Worm (Caenorhabditis elegans) whole organism, L4/young adult: ENCODE results near the gene dmsr-11.

Experiments used
- W03F9.2 ChIP-seq: fragments of 150-350 bp; optimal IDR thresholded peaks from 2 replicates; lab custom pipeline; 2014; ENCODE audit warnings: missing biosample characterization, missing genetic modification characterization
- dao-5 ChIP-seq: sonication (generic microtip); optimal IDR thresholded peaks from 2 replicates; lab custom pipeline; 2016; ENCODE audit warnings: missing genotype, missing genetic modification characterization, moderate library complexity, missing compliant biosample characterization
- him-1 ChIP-seq: sonication (generic microtip); optimal IDR thresholded peaks from 2 replicates; lab custom pipeline; 2016; ENCODE audit warnings: missing genotype, missing genetic modification reagents, missing genetic modification characterization, missing compliant biosample characterization

ce11 chrV:6782260-6782659 lies 21.6 kb downstream of the dmsr-11 start:
- TF ChIP-seq him-1 (tag; lab: Kevin White, UChicago) (no peak), W03F9.2 (no peak), dao-5 (no peak)
